Worm (Caenorhabditis elegans) whole organism, L4 larva: Measurements from ENCODE around the gene H01G02.3.

Experiments
- ama-1 ChIP-seq: fragments of 150-350 bp; optimal IDR thresholded peaks from 2 replicates; lab custom pipeline; 2014; ENCODE audit warnings: inconsistent platforms, mixed read lengths
- spr-3 ChIP-seq: fragments of 200-800 bp; sonication (Bioruptor generic); optimal IDR thresholded peaks from 2 replicates; lab custom pipeline; 2018; ENCODE audit warnings: mild to moderate bottlenecking, missing genetic modification characterization, missing compliant biosample characterization
- unc-39 ChIP-seq: sonication (generic microtip); optimal IDR thresholded peaks from 2 replicates; lab custom pipeline; 2017; ENCODE audit warnings: missing biosample characterization, missing genetic modification characterization
- ztf-11 ChIP-seq: fragments of 150-350 bp; optimal IDR thresholded peaks from 2 replicates; lab custom pipeline; 2014; ENCODE audit warnings: missing biosample characterization, missing genetic modification characterization

ce11 chrIV:11744287-11744686, 48.1 kb downstream of the H01G02.3 start:
- TF ChIP-seq unc-39 (no peak), ztf-11 (tag; lab: Kevin White, UChicago) (no peak), ama-1 (lab: Kevin White, UChicago) (no peak), spr-3 (no peak)
